Worm (Caenorhabditis elegans): Measurements from ENCODE around the gene R07B1.5.
A peak's percentile ranks its signal among the peaks of the same experiment; 100 is the strongest.

Gene R07B1.5

ce11 chrX:9862916-9863624 is at the start of gene R07B1.5, which contains the start of gene gst-36:
R07B1.5 (plus strand) TSS chrX:9863580.
gst-36 (minus strand) TSS chrX:9862960.
- 0 out of 2 replicates have a peak, but pooled peaks have one; percentile 5 for TF ChIP-seq mxl-2 (GFP tag; conservative IDR thresholded peaks at IDR 0.05)
- peak; percentile 3 for TF ChIP-seq hlh-30 (tag; optimal IDR thresholded peaks at IDR 0.05; ENCODE audit: insufficient read depth)
- peak; percentile 29; the same call in 1 of the 2 replicates for TF ChIP-seq php-3 (GFP tag; IDR thresholded peaks at IDR 0.05)
- TF ChIP-seq pqm-1 (tag; optimal IDR thresholded peaks at IDR 0.05): peak; percentile 7
- no peak for TF ChIP-seq nhr-25 (tag; optimal IDR thresholded peaks at IDR 0.05; ENCODE audit: borderline replicate concordance, insufficient read depth)
- TF ChIP-seq nhr-28 (tag; optimal IDR thresholded peaks at IDR 0.05): peak; percentile 52
- TF ChIP-seq hlh-11 (tag; optimal IDR thresholded peaks at IDR 0.05): peak; percentile 45
- TF ChIP-seq dve-1 (tag; optimal IDR thresholded peaks at IDR 0.05; ENCODE audit: insufficient read depth): peak; percentile 33
- TF ChIP-seq ces-1 (GFP tag; optimal IDR thresholded peaks at IDR 0.05): no peak
- TF ChIP-seq dmd-6 (GFP tag; IDR thresholded peaks at IDR 0.05): peak; percentile 15; the same call in 1 of the 2 replicates
- no peak for TF ChIP-seq daf-16 (GFP tag; optimal IDR thresholded peaks at IDR 0.05)
- peak; percentile 80 for TF ChIP-seq daf-16 (tag; optimal IDR thresholded peaks at IDR 0.05)
- no peak for TF ChIP-seq ctbp-1 (GFP tag; IDR thresholded peaks at IDR 0.05)

- TF ChIP-seq set-16 (GFP tag; IDR thresholded peaks at IDR 0.05): peak; percentile 68
- no peak for TF ChIP-seq lin-39 (tag; optimal IDR thresholded peaks at IDR 0.05)
- peak in 1 of 2 experiments; percentile 22 for TF ChIP-seq unc-62 (GFP tag; optimal IDR thresholded peaks at IDR 0.05 in 1 of 2)
- no peak for TF ChIP-seq unc-62 (tag; optimal IDR thresholded peaks at IDR 0.05)
These were observed 49.1 kb upstream of the R07B1.5 start for ce11 chrX:9814132-9814811.

- no peak for TF ChIP-seq skn-1 (tag; optimal IDR thresholded peaks at IDR 0.05)
- no peak for TF ChIP-seq ceh-82 (tag; optimal IDR thresholded peaks at IDR 0.05)
These were observed 41.2 kb upstream of the R07B1.5 start, which contains the start of gene dpy-22 for ce11 chrX:9822173-9822572. dpy-22 (minus strand) TSS chrX:9822273.

ce11 chrX:9822606-9823264 is 40.6 kb upstream of the R07B1.5 start:
- TF ChIP-seq dmd-6 (GFP tag; IDR thresholded peaks at IDR 0.05) (peak; percentile 70), hlh-30 (tag; optimal IDR thresholded peaks at IDR 0.05; ENCODE audit: insufficient read depth) (peak; percentile 61), hlh-11 (tag; optimal IDR thresholded peaks at IDR 0.05) (peak; percentile 80), php-3 (GFP tag; IDR thresholded peaks at IDR 0.05) (0 out of 2 replicates have a peak, but pooled peaks have one; percentile 15), mxl-3 (GFP tag; optimal IDR thresholded peaks at IDR 0.05) (peak; percentile 40), nhr-41 (GFP tag; IDR thresholded peaks at IDR 0.05) (no peak), dve-1 (tag; optimal IDR thresholded peaks at IDR 0.05; ENCODE audit: insufficient read depth) (peak; percentile 86), rbr-2 (tag; optimal IDR thresholded peaks at IDR 0.05) (peak; percentile 75), saeg-2 (GFP tag; IDR thresholded peaks at IDR 0.05) (no peak), mep-1 (tag; optimal IDR thresholded peaks at IDR 0.05) (peak; percentile 85), R02D3.7 (tag; optimal IDR thresholded peaks at IDR 0.05) (no peak), nhr-25 (tag; optimal IDR thresholded peaks at IDR 0.05; ENCODE audit: borderline replicate concordance, insufficient read depth) (peak; percentile 59), mdl-1 (tag; optimal IDR thresholded peaks at IDR 0.05) (peak in 1 of 2 experiments; percentile 76), zag-1 (tag; optimal IDR thresholded peaks at IDR 0.05) (no peak), pqm-1 (tag; optimal IDR thresholded peaks at IDR 0.05) (peak; percentile 33), unc-62 (GFP tag; optimal IDR thresholded peaks at IDR 0.05 in 1 of 2) (peak in 1 of 2 experiments; percentile 93), unc-62 (tag; optimal IDR thresholded peaks at IDR 0.05) (no peak), nhr-6 (tag; optimal IDR thresholded peaks at IDR 0.05) (peak; percentile 42), arid-1 (GFP tag; conservative IDR thresholded peaks at IDR 0.05) (0 out of 2 replicates have a peak, but pooled peaks have one; percentile 43), nhr-11 (tag; optimal IDR thresholded peaks at IDR 0.05) (peak; percentile 20), hmg-1.1 (GFP tag; IDR thresholded peaks at IDR 0.05) (peak; percentile 82), gei-8 (GFP tag; optimal IDR thresholded peaks at IDR 0.05) (no peak), pha-4 (GFP tag; IDR thresholded peaks at IDR 0.05) (no peak), pha-4 (tag; optimal IDR thresholded peaks at IDR 0.05) (peak; percentile 72), dpl-1 (GFP tag; optimal IDR thresholded peaks at IDR 0.05) (peak; percentile 23), mes-2 (tag; optimal IDR thresholded peaks at IDR 0.05; ENCODE audit: poor library complexity, severe bottlenecking) (peak; percentile 74), daf-16 (GFP tag; optimal IDR thresholded peaks at IDR 0.05) (no peak), daf-16 (tag; optimal IDR thresholded peaks at IDR 0.05) (peak; percentile 77), ceh-28 (tag; optimal IDR thresholded peaks at IDR 0.05) (peak; percentile 38), unc-39 (tag; optimal IDR thresholded peaks at IDR 0.05) (no peak), ceh-62 (tag; optimal IDR thresholded peaks at IDR 0.05) (no peak), nhr-28 (tag; optimal IDR thresholded peaks at IDR 0.05) (peak; percentile 45)
